Worm (Caenorhabditis elegans): ENCODE measurements around the gene col-114.

ce11 chrIV:7195734-7196133 lies 50.7 kb downstream of the col-114 start, which contains the start of gene best-16:
- TF ChIP-seq fos-1 (tag; optimal IDR thresholded peaks at IDR 0.05) (no peak), nhr-85 (tag) (no peak)

All from whole organism, L1 larva.